Fruit fly (Drosophila melanogaster) whole organism, prepupa: ENCODE data around the gene CG11723.

Experiments used
- Blimp-1 ChIP-seq: fragments of 200-800 bp; sonication (Bioruptor generic); optimal IDR thresholded peaks from 3 replicates; lab custom pipeline; 2017; ENCODE audit warnings: missing biosample characterization, missing genetic modification characterization, mild to moderate bottlenecking, moderate library complexity, missing genetic modification reagents
- CG10669 ChIP-seq: fragments of 200-800 bp; sonication (Bioruptor generic); optimal IDR thresholded peaks from 3 replicates; lab custom pipeline; 2018; ENCODE audit warnings: missing biosample characterization, mild to moderate bottlenecking, missing genetic modification characterization, moderate library complexity
- CG11294 ChIP-seq: fragments of 200-800 bp; sonication (Bioruptor generic); IDR thresholded peaks from 2 replicates; pipeline ENCODE4 v1.3.6; 2022; ENCODE audit warnings: missing biosample characterization, missing genetic modification characterization
- CG11762 ChIP-seq: fragments of 200-800 bp; sonication (Bioruptor generic); optimal IDR thresholded peaks from 3 replicates; lab custom pipeline; 2016; ENCODE audit warnings: missing biosample characterization, missing genetic modification characterization; ENCODE audit not compliant: insufficient read depth
- CG11902 ChIP-seq: fragments of 200-800 bp; sonication (Bioruptor generic); optimal IDR thresholded peaks from 3 replicates; lab custom pipeline; 2016; ENCODE audit warnings: missing biosample characterization, missing genetic modification characterization
- CG15336 ChIP-seq: fragments of 200-800 bp; sonication (Bioruptor generic); IDR thresholded peaks from 2 replicates; pipeline ENCODE4 v1.3.6; 2022; ENCODE audit warnings: missing biosample characterization, missing genetic modification characterization
- CG3032 ChIP-seq: fragments of 200-800 bp; optimal IDR thresholded peaks from 2 replicates; lab custom pipeline; 2019; ENCODE audit warnings: missing biosample characterization, mild to moderate bottlenecking, missing genetic modification characterization, moderate library complexity
- CG31627 ChIP-seq: fragments of 200-800 bp; sonication (Bioruptor generic); optimal IDR thresholded peaks from 3 replicates; lab custom pipeline; 2016; ENCODE audit warnings: missing biosample characterization, missing genetic modification characterization
- CG32006 ChIP-seq: fragments of 200-800 bp; sonication (Bioruptor generic); optimal IDR thresholded peaks from 3 replicates; lab custom pipeline; 2017; ENCODE audit warnings: missing biosample characterization, mild to moderate bottlenecking, missing genetic modification characterization
- CG34406 ChIP-seq: fragments of 200-800 bp; sonication (Bioruptor generic); optimal IDR thresholded peaks from 3 replicates; lab custom pipeline; 2016; ENCODE audit warnings: missing biosample characterization, missing genetic modification characterization
- CG3919 ChIP-seq: fragments of 200-800 bp; sonication (Bioruptor generic); optimal IDR thresholded peaks from 3 replicates; lab custom pipeline; 2016; ENCODE audit warnings: missing biosample characterization, missing genetic modification characterization
- CG4318 ChIP-seq: fragments of 200-800 bp; sonication (Bioruptor generic); optimal IDR thresholded peaks from 3 replicates; lab custom pipeline; 2017; ENCODE audit warnings: missing biosample characterization, mild to moderate bottlenecking, missing genetic modification characterization
- CG6792 ChIP-seq: fragments of 200-800 bp; sonication (Bioruptor generic); optimal IDR thresholded peaks from 3 replicates; lab custom pipeline; 2016; ENCODE audit warnings: missing biosample characterization, missing genetic modification characterization
- CG6808 ChIP-seq: fragments of 200-800 bp; sonication (Bioruptor generic); optimal IDR thresholded peaks from 3 replicates; lab custom pipeline; 2017; ENCODE audit warnings: missing biosample characterization, missing genetic modification characterization, mild to moderate bottlenecking, moderate library complexity, missing genetic modification reagents
- CG7368 ChIP-seq: fragments of 200-800 bp; sonication (Bioruptor generic); optimal IDR thresholded peaks from 3 replicates; lab custom pipeline; 2016; ENCODE audit warnings: missing biosample characterization, missing genetic modification characterization
- CG8319 ChIP-seq: fragments of 200-800 bp; sonication (Bioruptor generic); optimal IDR thresholded peaks from 3 replicates; lab custom pipeline; 2016; ENCODE audit warnings: missing biosample characterization, missing genetic modification characterization
- CG8632 ChIP-seq: fragments of 200-800 bp; sonication (Bioruptor generic); optimal IDR thresholded peaks from 3 replicates; lab custom pipeline; 2016; ENCODE audit warnings: missing biosample characterization, missing genetic modification characterization
- CG9139 ChIP-seq: fragments of 200-800 bp; sonication (Bioruptor generic); optimal IDR thresholded peaks from 3 replicates; lab custom pipeline; 2017; ENCODE audit warnings: missing biosample characterization, mild to moderate bottlenecking, missing genetic modification characterization
- Eip78C ChIP-seq: fragments of 200-800 bp; sonication (Bioruptor generic); peaks from one replicate; lab custom pipeline; 2016; ENCODE audit warnings: missing biosample characterization, missing genetic modification characterization
- Eip93F ChIP-seq: fragments of 200-800 bp; sonication (Bioruptor generic); optimal IDR thresholded peaks from 2 replicates; lab custom pipeline; 2016; ENCODE audit warnings: missing biosample characterization, mild to moderate bottlenecking, missing genetic modification characterization
- Ets21C ChIP-seq: fragments of 200-800 bp; sonication (Bioruptor generic); optimal IDR thresholded peaks from 3 replicates; lab custom pipeline; 2016; ENCODE audit warnings: missing biosample characterization, missing genetic modification characterization
- Ets96B ChIP-seq: fragments of 200-800 bp; optimal IDR thresholded peaks from 2 replicates; lab custom pipeline; 2019; ENCODE audit warnings: missing biosample characterization, mild to moderate bottlenecking, missing genetic modification characterization, moderate library complexity
- Gug ChIP-seq: fragments of 200-800 bp; sonication (Bioruptor generic); IDR thresholded peaks from 2 replicates; pipeline ENCODE4 v1.3.6; 2022; ENCODE audit warnings: missing biosample characterization, missing genetic modification characterization
- Hr38 ChIP-seq: sonication (Bioruptor generic); optimal IDR thresholded peaks from 2 replicates; lab custom pipeline; 2016; ENCODE audit warnings: missing biosample characterization, missing genetic modification characterization
- Hr39 ChIP-seq: fragments of 200-800 bp; sonication (Bioruptor generic); optimal IDR thresholded peaks from 2 replicates; lab custom pipeline; 2016; ENCODE audit warnings: missing biosample characterization, missing genetic modification characterization
- Lpt ChIP-seq: fragments of 200-800 bp; sonication (Bioruptor generic); optimal IDR thresholded peaks from 3 replicates; lab custom pipeline; 2016; ENCODE audit warnings: missing biosample characterization, missing genetic modification characterization
- Met ChIP-seq: fragments of 200-800 bp; sonication (Bioruptor generic); optimal IDR thresholded peaks from 3 replicates; lab custom pipeline; 2016; ENCODE audit warnings: missing biosample characterization, missing genetic modification characterization
- OdsH ChIP-seq: fragments of 200-800 bp; sonication (Bioruptor generic); optimal IDR thresholded peaks from 3 replicates; lab custom pipeline; 2016; ENCODE audit warnings: missing biosample characterization, missing genetic modification characterization
- Smox ChIP-seq: fragments of 200-800 bp; sonication (Bioruptor generic); optimal IDR thresholded peaks from 3 replicates; lab custom pipeline; 2016; ENCODE audit warnings: missing biosample characterization, missing genetic modification characterization
- Sox15 ChIP-seq: fragments of 200-800 bp; sonication (Bioruptor generic); optimal IDR thresholded peaks from 3 replicates; lab custom pipeline; 2016; ENCODE audit warnings: missing biosample characterization, missing genetic modification characterization
- achi ChIP-seq: fragments of 200-800 bp; sonication (Bioruptor generic); optimal IDR thresholded peaks from 3 replicates; lab custom pipeline; 2016; ENCODE audit warnings: missing biosample characterization, missing genetic modification characterization
- dsx ChIP-seq: fragments of 200-800 bp; optimal IDR thresholded peaks from 3 replicates; lab custom pipeline; 2019; ENCODE audit warnings: missing biosample characterization, mild to moderate bottlenecking, missing genetic modification characterization, moderate library complexity; ENCODE audit not compliant: poor library complexity, severe bottlenecking
- eg ChIP-seq: fragments of 200-800 bp; sonication (Bioruptor generic); IDR thresholded peaks from 3 replicates; pipeline ENCODE4 v1.3.6; 2022; ENCODE audit warnings: missing biosample characterization, missing genetic modification characterization
- esn ChIP-seq: fragments of 200-800 bp; sonication (Bioruptor generic); optimal IDR thresholded peaks from 2 replicates; lab custom pipeline; 2016; ENCODE audit warnings: missing biosample characterization, mild to moderate bottlenecking, missing genetic modification characterization, moderate library complexity
- fkh ChIP-seq: fragments of 200-800 bp; sonication (Bioruptor generic); optimal IDR thresholded peaks from 3 replicates; lab custom pipeline; 2017; ENCODE audit warnings: missing biosample characterization, mild to moderate bottlenecking, missing genetic modification characterization, moderate library complexity
- lz ChIP-seq: fragments of 200-800 bp; sonication (Bioruptor generic); optimal IDR thresholded peaks from 3 replicates; lab custom pipeline; 2016; ENCODE audit warnings: missing biosample characterization, missing genetic modification characterization
- net ChIP-seq: fragments of 200-800 bp; sonication (Bioruptor generic); optimal IDR thresholded peaks from 3 replicates; lab custom pipeline; 2016; ENCODE audit warnings: missing biosample characterization, missing genetic modification characterization
- salr ChIP-seq, 2 experiments: fragments of 200-800 bp; sonication (Bioruptor generic); optimal IDR thresholded peaks; 3 replicates each; lab custom pipeline; 2016 to 2018; ENCODE audit warnings: missing biosample characterization in 2 of 2, missing genetic modification characterization in 2 of 2, mild to moderate bottlenecking in 1 of 2
- spab ChIP-seq: fragments of 200-800 bp; sonication (Bioruptor generic); optimal IDR thresholded peaks from 2 replicates; lab custom pipeline; 2017; ENCODE audit warnings: missing biosample characterization, mild to moderate bottlenecking, missing genetic modification characterization, missing genetic modification reagents
- vri ChIP-seq: fragments of 200-800 bp; sonication (Bioruptor generic); optimal IDR thresholded peaks from 3 replicates; lab custom pipeline; 2016; ENCODE audit warnings: missing biosample characterization, mild to moderate bottlenecking, missing genetic modification characterization

CG11723 gene

dm6 chr2L:2189100-2189499 is 42.0 kb upstream of the CG11723 start (continued):
- TF ChIP-seq dsx (GFP tag; lab: Kevin White, UChicago) (peak; percentile 35), OdsH (GFP tag; lab: Kevin White, UChicago) (peak; percentile 73), achi (GFP tag; lab: Kevin White, UChicago) (peak; percentile 77), spab (GFP tag; lab: Kevin White, UChicago) (peak; percentile 14), Eip78C (GFP tag; lab: Kevin White, UChicago) (peak; percentile 86), CG11294 (GFP tag; lab: Robert Waterston, UW) (0 out of 2 replicates have a peak, but pooled peaks have one; percentile 19), esn (peak; percentile 88), CG6792 (GFP tag; lab: Kevin White, UChicago) (peak; percentile 78), CG8319 (peak; percentile 60), vri (GFP tag; lab: Kevin White, UChicago) (peak; percentile 60), CG7368 (peak; percentile 51), CG31627 (GFP tag; lab: Kevin White, UChicago) (peak; percentile 90), lz (GFP tag; lab: Kevin White, UChicago) (peak; percentile 88), CG11762 (GFP tag; lab: Kevin White, UChicago) (peak; percentile 46), CG3919 (GFP tag; lab: Kevin White, UChicago) (peak; percentile 81), CG10669 (GFP tag; lab: Kevin White, UChicago) (peak; percentile 53), CG6808 (GFP tag; lab: Kevin White, UChicago) (no peak), Met (GFP tag; lab: Kevin White, UChicago) (peak; percentile 90), Sox15 (GFP tag; lab: Kevin White, UChicago) (peak; percentile 63), CG3032 (tag; lab: Kevin White, UChicago) (peak; percentile 13), Smox (GFP tag; lab: Kevin White, UChicago) (peak; percentile 84), CG4318 (GFP tag; lab: Kevin White, UChicago) (peak; percentile 42), fkh (GFP tag; lab: Kevin White, UChicago) (no peak), Gug (GFP tag; lab: Robert Waterston, UW) (no peak), Ets21C (GFP tag; lab: Kevin White, UChicago) (peak; percentile 75), Hr38 (GFP tag; lab: Kevin White, UChicago) (no peak), eg (GFP tag; lab: Robert Waterston, UW) (peak; percentile 66), CG34406 (GFP tag; lab: Kevin White, UChicago) (peak; percentile 56), Ets96B (tag; lab: Kevin White, UChicago) (peak; percentile 45), CG9139 (GFP tag; lab: Kevin White, UChicago) (no peak), Blimp-1 (GFP tag; lab: Kevin White, UChicago) (peak; percentile 64), Lpt (GFP tag; lab: Kevin White, UChicago) (peak; percentile 43), Eip93F (GFP tag; lab: Kevin White, UChicago) (peak; percentile 35), CG11902 (GFP tag; lab: Kevin White, UChicago) (peak; percentile 66), CG32006 (GFP tag; lab: Kevin White, UChicago) (peak; percentile 76), CG8632 (GFP tag; lab: Kevin White, UChicago) (peak; percentile 56), CG15336 (GFP tag; lab: Robert Waterston, UW) (peak; percentile 61; the same call in 1 of the 2 replicates), Hr39 (GFP tag; lab: Kevin White, UChicago) (peak; percentile 89)

DNA sequence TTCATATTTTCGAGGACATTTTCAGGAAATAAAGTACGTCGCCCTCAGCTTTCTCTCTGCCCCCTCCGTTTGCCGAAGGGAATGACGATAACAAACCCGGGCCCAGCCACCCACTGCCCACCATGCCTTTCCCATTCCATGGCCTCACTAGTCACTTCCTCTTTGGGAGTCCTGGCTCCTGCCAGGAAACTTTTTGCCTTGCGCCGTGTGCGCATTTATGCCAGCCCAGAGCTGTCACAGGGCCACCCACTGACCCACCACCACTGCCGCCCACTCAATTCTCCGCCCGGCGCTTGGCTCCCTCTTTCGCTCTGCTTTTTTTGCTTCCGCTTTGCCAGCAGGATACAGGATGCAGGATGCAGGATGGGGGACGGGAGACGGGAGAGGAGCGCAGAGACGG is 40.3 kb upstream of the CG11723 start:
- TF ChIP-seq salr (GFP tag; optimal IDR thresholded peaks at IDR 0.05; lab: Kevin White, UChicago) = no peak
- TF ChIP-seq net (GFP tag; lab: Kevin White, UChicago) = no peak
- TF ChIP-seq CG11902 (GFP tag; lab: Kevin White, UChicago) = no peak
